Worm (Caenorhabditis elegans) whole organism, L2 larva: Measurements from ENCODE around the gene hda-6.
"Not testable (repeated sequence)": the region's sequence is repeated elsewhere in the genome, so short reads cannot be mapped to it uniquely, and the experiment has no call there.

Experiments
- F13H6.1 ChIP-seq: sonication (generic microtip); optimal IDR thresholded peaks from 2 replicates; lab custom pipeline; 2016; ENCODE audit warnings: missing genetic modification characterization, missing compliant biosample characterization
- R02D3.7 ChIP-seq: fragments of 150-350 bp; optimal IDR thresholded peaks from 2 replicates; lab custom pipeline; 2014; ENCODE audit warnings: missing biosample characterization, missing genetic modification characterization
- alr-1 ChIP-seq: fragments of 150-350 bp; optimal IDR thresholded peaks from 2 replicates; lab custom pipeline; 2014; ENCODE audit warnings: missing biosample characterization, missing genetic modification characterization
- ama-1 ChIP-seq: fragments of 150-350 bp; optimal IDR thresholded peaks from 2 replicates; lab custom pipeline; 2018; ENCODE audit warnings: inconsistent platforms
- blmp-1 ChIP-seq: sonication (generic microtip); optimal IDR thresholded peaks from 2 replicates; lab custom pipeline; 2017; ENCODE audit warnings: missing genetic modification characterization, mild to moderate bottlenecking, missing compliant biosample characterization, antibody characterized with exemption, moderate library complexity; ENCODE audit not compliant: insufficient read depth
- ceh-16 ChIP-seq: fragments of 150-350 bp; optimal IDR thresholded peaks from 2 replicates; lab custom pipeline; 2014; ENCODE audit warnings: missing biosample characterization, missing genetic modification characterization
- ceh-82 ChIP-seq: fragments of 150-350 bp; optimal IDR thresholded peaks from 2 replicates; lab custom pipeline; 2014; ENCODE audit warnings: missing biosample characterization, missing genetic modification characterization
- crh-2 ChIP-seq: sonication (generic microtip); optimal IDR thresholded peaks from 2 replicates; lab custom pipeline; 2017; ENCODE audit warnings: missing biosample characterization, missing genetic modification characterization
- elt-1 ChIP-seq: fragments of 150-350 bp; optimal IDR thresholded peaks from 2 replicates; lab custom pipeline; 2014; ENCODE audit warnings: missing biosample characterization, missing genetic modification characterization
- elt-3 ChIP-seq: sonication (generic microtip); optimal IDR thresholded peaks from 2 replicates; lab custom pipeline; 2017; ENCODE audit warnings: missing biosample characterization, missing genetic modification characterization
- lin-11 ChIP-seq: fragments of 150-350 bp; sonication (generic microtip); optimal IDR thresholded peaks from 2 replicates; lab custom pipeline; 2014; ENCODE audit warnings: missing biosample characterization, missing genetic modification characterization, inconsistent platforms, mixed read lengths
- lin-39 ChIP-seq: fragments of 150-350 bp; optimal IDR thresholded peaks from 2 replicates; lab custom pipeline; 2014; ENCODE audit warnings: missing biosample characterization, missing genetic modification reagents, missing genetic modification characterization
- lsy-2 ChIP-seq, 2 experiments: fragments of 150-350 bp in 1 of 2; sonication (generic microtip) in 1 of 2; optimal IDR thresholded peaks; 2 replicates each; lab custom pipeline; 2014 to 2017; ENCODE audit warnings: missing biosample characterization in 2 of 2, missing genetic modification characterization in 2 of 2
- nhr-11 ChIP-seq: fragments of 150-350 bp; optimal IDR thresholded peaks from 2 replicates; lab custom pipeline; 2014; ENCODE audit warnings: missing biosample characterization, missing genetic modification characterization
- nhr-25 ChIP-seq: fragments of 150-350 bp; sonication (generic microtip); optimal IDR thresholded peaks from 3 replicates; lab custom pipeline; 2014; ENCODE audit warnings: missing biosample characterization, missing genetic modification characterization
- nhr-77 ChIP-seq: fragments of 150-350 bp; optimal IDR thresholded peaks from 2 replicates; lab custom pipeline; 2014; ENCODE audit warnings: missing biosample characterization, missing genetic modification characterization
- peb-1 ChIP-seq: fragments of 150-350 bp; optimal IDR thresholded peaks from 2 replicates; lab custom pipeline; 2014; ENCODE audit warnings: missing biosample characterization, missing genetic modification characterization
- skn-1 ChIP-seq: sonication (generic microtip); optimal IDR thresholded peaks from 2 replicates; lab custom pipeline; 2017; ENCODE audit warnings: missing biosample characterization, missing genetic modification characterization
- sma-3 ChIP-seq: sonication (generic microtip); optimal IDR thresholded peaks from 2 replicates; lab custom pipeline; 2016; ENCODE audit warnings: missing genetic modification reagents, missing genetic modification characterization, missing compliant biosample characterization
- snpc-4 ChIP-seq: fragments of 150-350 bp; optimal IDR thresholded peaks from 2 replicates; lab custom pipeline; 2014; ENCODE audit warnings: missing biosample characterization, missing genetic modification characterization
- unc-55 ChIP-seq: fragments of 150-350 bp; sonication (generic microtip); optimal IDR thresholded peaks from 3 replicates; lab custom pipeline; 2014; ENCODE audit warnings: missing biosample characterization, missing genetic modification reagents, missing genetic modification characterization
- zag-1 ChIP-seq: fragments of 150-350 bp; optimal IDR thresholded peaks from 2 replicates; lab custom pipeline; 2014; ENCODE audit warnings: missing biosample characterization, missing genetic modification characterization

The hda-6 gene

DNA sequence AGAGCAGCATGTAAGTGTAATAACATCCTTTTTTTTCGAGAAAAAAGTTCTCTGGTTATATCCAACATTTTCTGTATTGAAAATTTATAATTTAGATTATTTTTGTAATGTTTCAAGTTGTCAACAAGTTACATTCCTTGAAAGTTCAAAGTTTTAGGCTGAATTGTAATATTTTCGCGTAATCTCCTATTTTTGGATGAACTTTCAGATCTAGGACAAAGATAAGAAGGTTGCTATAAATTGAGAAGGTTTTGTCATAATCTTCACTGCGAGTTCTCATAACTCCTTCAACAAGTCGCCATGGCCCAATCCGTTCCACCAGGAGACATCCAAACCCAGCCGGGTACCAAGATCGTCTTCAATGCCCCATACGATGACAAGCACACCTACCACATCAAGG, 47.9 kb downstream of the hda-6 start, which contains the start of gene msp-65:
Gene msp-65 (plus strand): TSS at position 301 of the 400 bp plus-strand sequence.
- TF ChIP-seq ama-1 (lab: Kevin White, UChicago); peb-1 (tag; lab: Kevin White, UChicago); skn-1: not testable (repeated sequence)

DNA sequence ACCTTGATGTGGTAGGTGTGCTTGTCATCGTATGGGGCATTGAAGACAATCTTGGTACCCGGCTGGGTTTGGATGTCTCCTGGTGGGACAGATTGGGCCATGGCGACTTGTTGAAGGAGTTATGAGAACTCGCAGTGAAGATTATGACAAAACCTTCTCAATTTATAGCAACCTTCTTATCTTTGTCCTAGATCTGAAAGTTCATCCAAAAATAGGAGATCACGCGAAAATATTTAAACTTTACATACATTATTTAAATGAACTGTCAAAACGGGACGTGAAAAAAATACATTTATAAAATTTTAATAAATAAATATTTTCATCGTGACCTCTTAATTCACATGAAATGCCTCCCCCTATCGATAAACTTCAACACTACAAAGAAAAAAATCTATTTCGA, 51.1 kb downstream of the hda-6 start, which contains the start of the genes msp-59 and ZK354.2:
Gene msp-59 (minus strand): TSS at position 101 of the 400 bp plus-strand sequence.
Gene ZK354.2 (plus strand): TSS at position 395 of the 400 bp plus-strand sequence.
- TF ChIP-seq elt-3, crh-2, nhr-11 (tag; lab: Kevin White, UChicago): not testable (repeated sequence)

DNA sequence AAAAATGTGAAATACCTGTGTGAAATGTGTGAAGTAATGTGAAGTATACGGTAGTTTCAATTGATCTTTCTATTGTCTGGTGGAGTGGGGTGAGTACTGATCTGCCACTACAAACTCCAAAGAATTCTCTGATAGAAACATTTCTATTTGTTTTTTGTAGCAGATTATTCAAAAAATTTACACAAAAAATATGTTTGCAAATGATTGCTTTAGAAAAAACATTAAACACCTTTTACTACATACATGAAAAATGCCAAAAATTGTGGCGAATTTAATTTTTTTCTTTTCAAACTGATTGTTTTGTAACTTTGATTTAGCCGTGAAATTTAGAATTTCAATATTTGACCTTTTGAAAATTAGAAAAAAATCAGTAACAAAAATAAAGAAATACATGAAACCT, 54.4 kb downstream of the hda-6 start, which contains the start of gene ZK354.3:
Gene ZK354.3 (plus strand): TSS at position 301 of the 400 bp plus-strand sequence.
- TF ChIP-seq elt-1: no peak
- no peak for TF ChIP-seq lsy-2 (tag; optimal IDR thresholded peaks at IDR 0.05; lab: Kevin White, UChicago)
- no peak for TF ChIP-seq blmp-1 (tag; lab: Kevin White, UChicago)
- TF ChIP-seq ceh-82 (tag; lab: Kevin White, UChicago): no peak
- TF ChIP-seq F13H6.1: no peak
- no peak for TF ChIP-seq ceh-16 (tag; lab: Kevin White, UChicago)
- no peak for TF ChIP-seq R02D3.7 (tag; lab: Kevin White, UChicago)
- TF ChIP-seq skn-1: no peak
- no peak for TF ChIP-seq snpc-4 (tag; lab: Kevin White, UChicago)
- no peak for TF ChIP-seq nhr-77 (tag; lab: Kevin White, UChicago)
- TF ChIP-seq zag-1 (tag; lab: Kevin White, UChicago): no peak
- TF ChIP-seq peb-1 (tag; lab: Kevin White, UChicago): no peak
- TF ChIP-seq lin-11: no peak
- TF ChIP-seq nhr-25 (tag; lab: Kevin White, UChicago): no peak
- no peak for TF ChIP-seq sma-3 (GFP tag; lab: Kevin White, UChicago)
- TF ChIP-seq crh-2 (tag; lab: Kevin White, UChicago): no peak
- no peak for TF ChIP-seq unc-55
- TF ChIP-seq alr-1 (tag; lab: Kevin White, UChicago): no peak

DNA sequence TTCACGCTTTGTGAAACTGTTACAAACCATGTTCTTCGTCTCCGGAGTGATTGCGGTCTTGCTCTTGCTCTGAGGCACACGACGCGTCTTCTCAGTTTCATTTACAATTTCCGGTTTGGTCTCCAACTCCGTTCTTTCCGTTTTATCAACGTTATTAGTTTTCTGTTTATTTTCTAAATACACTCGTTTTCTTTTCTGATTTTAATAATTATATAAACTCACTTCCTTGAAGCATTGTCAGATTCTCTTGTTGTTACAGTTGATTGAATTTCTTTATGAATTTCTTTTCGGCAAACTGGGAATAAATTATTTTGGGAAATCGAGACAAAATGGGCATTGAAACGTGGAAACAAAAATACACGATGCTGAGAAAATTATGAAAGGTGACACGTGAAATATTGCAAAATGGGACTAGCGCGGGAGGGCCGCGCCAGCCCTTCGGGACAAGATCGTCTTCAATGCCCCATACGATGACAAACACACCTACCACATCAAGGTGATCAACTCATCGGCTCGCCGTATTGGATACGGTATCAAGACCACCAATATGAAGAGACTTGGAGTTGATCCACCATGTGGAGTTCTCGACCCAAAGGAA, 56.0 kb downstream of the hda-6 start, which contains the start of the genes ZK354.9 and msp-58:
Gene ZK354.9 (minus strand): TSS at position 101 of the 598 bp plus-strand sequence.
Gene msp-58 (plus strand): TSS at position 548 of the 598 bp plus-strand sequence.
- TF ChIP-seq elt-1; lin-39 (tag; lab: Kevin White, UChicago); blmp-1 (tag; lab: Kevin White, UChicago): not testable (repeated sequence)
- TF ChIP-seq, all 48 proteins: peak for 0; not testable (repeated sequence) for 48
